Fruit fly (Drosophila melanogaster) whole organism, pupa: Measurements from ENCODE around the gene Argl.

Experiments
- CG10348 ChIP-seq: fragments of 200-800 bp; sonication (Bioruptor generic); IDR thresholded peaks from 2 replicates; pipeline ENCODE4 v1.3.6; 2022; ENCODE audit warnings: missing biosample characterization, missing genetic modification characterization
- CG12605 ChIP-seq: fragments of 200-800 bp; sonication (Bioruptor generic); IDR thresholded peaks from 2 replicates; pipeline ENCODE4 v1.3.6; 2022; ENCODE audit warnings: missing biosample characterization, missing genetic modification characterization
- CG13204 ChIP-seq: fragments of 200-800 bp; sonication (Bioruptor generic); optimal IDR thresholded peaks from 2 replicates; lab custom pipeline; 2018; ENCODE audit warnings: missing biosample characterization, mild to moderate bottlenecking, missing genetic modification characterization, moderate library complexity
- CG14655 ChIP-seq: fragments of 200-800 bp; sonication (Bioruptor generic); optimal IDR thresholded peaks from 3 replicates; lab custom pipeline; 2017; ENCODE audit warnings: mild to moderate bottlenecking, missing biosample characterization, missing genetic modification reagents, missing genetic modification characterization
- CG15710 ChIP-seq: fragments of 200-800 bp; sonication (Bioruptor generic); optimal IDR thresholded peaks from 2 replicates; lab custom pipeline; 2018; ENCODE audit warnings: missing biosample characterization, mild to moderate bottlenecking, missing genetic modification characterization, moderate library complexity
- CG17806 ChIP-seq: fragments of 200-800 bp; sonication (Bioruptor generic); optimal IDR thresholded peaks from 2 replicates; lab custom pipeline; 2018; ENCODE audit warnings: missing biosample characterization, mild to moderate bottlenecking, missing genetic modification characterization, moderate library complexity
- CG32121 ChIP-seq: fragments of 200-800 bp; sonication (Bioruptor generic); IDR thresholded peaks from 2 replicates; pipeline ENCODE4 v1.3.6; 2022; ENCODE audit warnings: missing biosample characterization, missing genetic modification characterization
- CG34367 ChIP-seq: fragments of 200-800 bp; sonication (Bioruptor generic); optimal IDR thresholded peaks from 2 replicates; lab custom pipeline; 2018; ENCODE audit warnings: missing biosample characterization, mild to moderate bottlenecking, missing genetic modification characterization
- CG4496 ChIP-seq: fragments of 200-800 bp; sonication (Bioruptor generic); IDR thresholded peaks from 3 replicates; pipeline ENCODE4 v1.3.6; 2022; ENCODE audit warnings: missing biosample characterization, missing genetic modification characterization
- CG8159 ChIP-seq: fragments of 200-800 bp; sonication (Bioruptor generic); optimal IDR thresholded peaks from 3 replicates; lab custom pipeline; 2018; ENCODE audit warnings: missing biosample characterization, mild to moderate bottlenecking, missing genetic modification characterization, moderate library complexity
- CG8301 ChIP-seq: fragments of 200-800 bp; sonication (Bioruptor generic); optimal IDR thresholded peaks from 2 replicates; lab custom pipeline; 2018; ENCODE audit warnings: missing biosample characterization, mild to moderate bottlenecking, missing genetic modification characterization
- CG9948 ChIP-seq: fragments of 200-800 bp; sonication (Bioruptor generic); optimal IDR thresholded peaks from 2 replicates; lab custom pipeline; 2018; ENCODE audit warnings: missing biosample characterization, mild to moderate bottlenecking, missing genetic modification characterization, moderate library complexity
- D1 ChIP-seq: fragments of 200-800 bp; sonication (Bioruptor generic); optimal IDR thresholded peaks from 2 replicates; lab custom pipeline; 2018; ENCODE audit warnings: missing biosample characterization, mild to moderate bottlenecking, missing genetic modification characterization, moderate library complexity
- EcR ChIP-seq: fragments of 200-800 bp; sonication (Bioruptor generic); optimal IDR thresholded peaks from 3 replicates; lab custom pipeline; 2019; ENCODE audit warnings: missing biosample characterization, missing genetic modification characterization, mild to moderate bottlenecking, moderate library complexity, missing genetic modification reagents
- Ets98B ChIP-seq: fragments of 200-800 bp; sonication (Bioruptor generic); IDR thresholded peaks from 2 replicates; pipeline ENCODE4 v1.3.6; 2022; ENCODE audit warnings: missing biosample characterization, missing genetic modification characterization
- Pif1A ChIP-seq: fragments of 200-800 bp; sonication (Bioruptor generic); optimal IDR thresholded peaks from 3 replicates; lab custom pipeline; 2016; ENCODE audit warnings: missing biosample characterization, missing genetic modification characterization
- Pif1B ChIP-seq: fragments of 200-800 bp; sonication (Bioruptor generic); optimal IDR thresholded peaks from 3 replicates; lab custom pipeline; 2016; ENCODE audit warnings: missing biosample characterization, missing genetic modification characterization
- Snoo ChIP-seq: fragments of 200-800 bp; sonication (Bioruptor generic); optimal IDR thresholded peaks from 3 replicates; lab custom pipeline; 2017; ENCODE audit warnings: missing biosample characterization, mild to moderate bottlenecking, missing genetic modification characterization, inconsistent platforms
- fd96Ca ChIP-seq: fragments of 200-800 bp; sonication (Bioruptor generic); IDR thresholded peaks from 3 replicates; pipeline ENCODE4 v1.3.6; 2022; ENCODE audit warnings: missing biosample characterization, missing genetic modification characterization
- gl ChIP-seq: fragments of 200-800 bp; sonication (Bioruptor generic); optimal IDR thresholded peaks from 2 replicates; lab custom pipeline; 2018; ENCODE audit warnings: missing biosample characterization, mild to moderate bottlenecking, missing genetic modification characterization
- rn ChIP-seq: fragments of 200-800 bp; sonication (Bioruptor generic); IDR thresholded peaks from 2 replicates; pipeline ENCODE4 v1.3.6; 2022; ENCODE audit warnings: missing biosample characterization, missing genetic modification characterization

Gene Argl

dm6 chr2L:8898714-8899652 lies 42.9 kb downstream of the Argl start, which contains the start of gene CG34398:
TSS of gene CG34398 (plus strand) at chr2L:8898786.
- TF ChIP-seq CG17806 (tag; lab: Kevin White, UChicago), result no peak
- no peak for TF ChIP-seq D1 (tag; lab: Kevin White, UChicago)
- no peak for TF ChIP-seq CG32121 (GFP tag; lab: Robert Waterston, UW)
- TF ChIP-seq rn (GFP tag; lab: Robert Waterston, UW), result no peak
- no peak for TF ChIP-seq CG8301 (tag; lab: Kevin White, UChicago)
- TF ChIP-seq CG9948, result no peak
- peak; percentile 17 for TF ChIP-seq Pif1A (GFP tag; lab: Kevin White, UChicago)
- no peak for TF ChIP-seq CG13204 (GFP tag; lab: Kevin White, UChicago)
- peak; percentile 58; the same call in 1 of the 3 replicates for TF ChIP-seq CG4496
- TF ChIP-seq CG15710 (tag; lab: Kevin White, UChicago), result no peak
- no peak for TF ChIP-seq Pif1B (GFP tag; lab: Kevin White, UChicago)
- TF ChIP-seq CG14655 (GFP tag; lab: Kevin White, UChicago), result peak; percentile 4
- no peak for TF ChIP-seq Snoo
- no peak for TF ChIP-seq CG10348 (GFP tag; lab: Robert Waterston, UW)
- TF ChIP-seq gl (tag; lab: Kevin White, UChicago), result no peak
- 0 out of 2 replicates have a peak, but pooled peaks have one; percentile 8 for TF ChIP-seq CG12605 (GFP tag; lab: Robert Waterston, UW)
- peak; percentile 52; the same call in 1 of the 3 replicates for TF ChIP-seq fd96Ca (GFP tag; lab: Robert Waterston, UW)
- TF ChIP-seq Ets98B (GFP tag; lab: Robert Waterston, UW), result no peak; the same call in 1 of the 2 replicates
- peak; percentile 13 for TF ChIP-seq CG8159 (tag; lab: Kevin White, UChicago)
- TF ChIP-seq CG34367, result no peak
- no peak for TF ChIP-seq EcR (GFP tag; lab: Kevin White, UChicago)
- TF ChIP-seq, all 21 proteins: peak for 6

dm6 chr2L:8897954-8898713 lies 43.8 kb downstream of the Argl start:
- TF ChIP-seq EcR (GFP tag; lab: Kevin White, UChicago) (peak; percentile 63), CG9948 (peak; percentile 76), CG13204 (GFP tag; lab: Kevin White, UChicago) (peak; percentile 37), CG8159 (tag; lab: Kevin White, UChicago) (peak; percentile 83), CG4496 (peak; percentile 40; the same call in 1 of the 3 replicates), D1 (tag; lab: Kevin White, UChicago) (no peak), fd96Ca (GFP tag; lab: Robert Waterston, UW) (peak; percentile 57; the same call in 2 of the 3 replicates), CG10348 (GFP tag; lab: Robert Waterston, UW) (no peak), CG12605 (GFP tag; lab: Robert Waterston, UW) (no peak; the same call in 1 of the 2 replicates), rn (GFP tag; lab: Robert Waterston, UW) (no peak), Snoo (peak; percentile 72), CG14655 (GFP tag; lab: Kevin White, UChicago) (peak; percentile 88), Pif1A (GFP tag; lab: Kevin White, UChicago) (peak; percentile 55), Pif1B (GFP tag; lab: Kevin White, UChicago) (peak; percentile 81), gl (tag; lab: Kevin White, UChicago) (peak; percentile 39), CG8301 (tag; lab: Kevin White, UChicago) (peak; percentile 81), Ets98B (GFP tag; lab: Robert Waterston, UW) (peak; percentile 62), CG15710 (tag; lab: Kevin White, UChicago) (peak; percentile 71), CG32121 (GFP tag; lab: Robert Waterston, UW) (peak; percentile 39; the same call in 1 of the 2 replicates), CG34367 (peak; percentile 65), CG17806 (tag; lab: Kevin White, UChicago) (peak; percentile 77)
- TF ChIP-seq, all 21 proteins: peak for 17

- TF ChIP-seq gl (tag; lab: Kevin White, UChicago), result no peak
- no peak for TF ChIP-seq CG10348 (GFP tag; lab: Robert Waterston, UW)
- 0 out of 3 replicates have a peak, but pooled peaks have one; percentile 21 for TF ChIP-seq CG4496
- TF ChIP-seq CG32121 (GFP tag; lab: Robert Waterston, UW), result no peak
- no peak for TF ChIP-seq Snoo
Measured at dm6 chr2L:8894224-8894623, 47.7 kb downstream of the Argl start.

- TF ChIP-seq EcR (GFP tag; lab: Kevin White, UChicago) (no peak), CG8159 (tag; lab: Kevin White, UChicago) (no peak)
- TF ChIP-seq, all 21 proteins: peak for 0
Measured at dm6 chr2L:8891140-8891539, 50.8 kb downstream of the Argl start, which contains the start of gene CG42713. TSS of gene CG42713 (plus strand) at chr2L:8891440.
